Worm (Caenorhabditis elegans): ENCODE measurements around the gene F54C9.11.

Gene F54C9.11

ce11 chrII:8554568-8554967 lies 30.3 kb downstream of the F54C9.11 start:
- TF ChIP-seq dao-5 (tag; optimal IDR thresholded peaks at IDR 0.05) = no peak

- TF ChIP-seq W03F9.2 (tag; optimal IDR thresholded peaks at IDR 0.05) = no peak
- TF ChIP-seq dao-5 (tag; optimal IDR thresholded peaks at IDR 0.05) = no peak
- no peak for TF ChIP-seq him-1 (tag; optimal IDR thresholded peaks at IDR 0.05)
These were observed 33.8 kb downstream of the F54C9.11 start for ce11 chrII:8551100-8551499.

- TF ChIP-seq dao-5 (tag; optimal IDR thresholded peaks at IDR 0.05) = peak; percentile 92
- no peak for TF ChIP-seq W03F9.2 (tag; optimal IDR thresholded peaks at IDR 0.05)
- peak; percentile 76 for TF ChIP-seq him-1 (tag; optimal IDR thresholded peaks at IDR 0.05)
These were observed 37.9 kb downstream of the F54C9.11 start for ce11 chrII:8546975-8547374.

DNA sequence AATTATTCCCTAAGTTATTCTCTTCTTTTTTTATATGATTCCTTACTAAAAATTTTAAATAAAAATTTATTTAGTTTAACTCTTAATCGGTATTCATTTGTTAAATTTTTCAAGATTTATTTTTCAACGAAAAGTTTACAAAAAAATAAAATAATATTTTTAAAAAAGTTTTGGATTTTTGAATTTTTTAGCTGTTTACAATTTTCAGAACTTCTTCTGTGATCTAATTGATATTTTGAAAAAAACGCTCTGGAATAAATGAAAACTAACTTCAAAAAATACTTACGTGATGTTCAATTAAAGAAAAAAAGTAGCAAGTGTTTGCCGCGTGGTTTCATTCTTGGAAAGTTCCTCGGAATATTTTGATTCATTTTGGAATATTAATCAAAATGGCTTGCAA lies 39.6 kb downstream of the F54C9.11 start, which contains the start of gene decr-1.2:
decr-1.2 (plus strand) TSS at position 301 of the 400 bp plus-strand sequence.
- TF ChIP-seq him-1 (tag; optimal IDR thresholded peaks at IDR 0.05) (no peak), dao-5 (tag; optimal IDR thresholded peaks at IDR 0.05) (no peak), W03F9.2 (tag; optimal IDR thresholded peaks at IDR 0.05) (no peak)

ce11 chrII:8540412-8540811 lies 44.5 kb downstream of the F54C9.11 start, which contains the start of gene pqn-73:
Gene pqn-73 (plus strand): TSS chrII:8540712.
- TF ChIP-seq dao-5 (tag; optimal IDR thresholded peaks at IDR 0.05) (no peak), him-1 (tag; optimal IDR thresholded peaks at IDR 0.05) (no peak), W03F9.2 (tag; optimal IDR thresholded peaks at IDR 0.05) (no peak)

DNA sequence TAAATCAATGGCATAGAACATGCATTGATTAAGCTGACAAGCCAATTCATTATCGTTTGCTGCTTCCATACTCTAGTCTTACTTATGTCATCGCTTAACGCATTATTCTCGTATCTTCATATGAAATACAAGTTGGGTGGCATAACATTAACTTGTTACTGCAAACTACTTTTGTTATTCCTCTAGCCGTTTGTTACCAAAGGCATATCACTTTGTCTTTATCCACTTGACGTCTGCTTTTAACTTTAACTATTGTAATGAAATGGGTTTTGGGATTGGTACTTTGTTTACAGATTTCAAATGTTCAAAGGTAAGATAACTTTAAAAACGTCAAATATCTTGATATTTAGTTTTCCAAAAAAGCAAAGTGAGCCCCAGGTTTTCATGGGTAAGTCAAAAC lies 48.8 kb downstream of the F54C9.11 start, which contains the start of gene W01C9.2:
W01C9.2 (plus strand) TSS at position 301 of the 400 bp plus-strand sequence.
- TF ChIP-seq him-1 (tag; optimal IDR thresholded peaks at IDR 0.05) (no peak), W03F9.2 (tag; optimal IDR thresholded peaks at IDR 0.05) (no peak), dao-5 (tag; optimal IDR thresholded peaks at IDR 0.05) (no peak)
